Fruit fly (Drosophila melanogaster): Measurements from ENCODE around the gene CG9922.

CG9922 gene

dm6 chr3R:14051391-14051852, 15.2 kb upstream of the CG9922 start (continued):
- no peak for TF ChIP-seq CG4360 (GFP tag; IDR thresholded peaks at IDR 0.05)
- TF ChIP-seq insv (GFP tag; optimal IDR thresholded peaks at IDR 0.05) = no peak
- peak; percentile 6; the same call in 1 of the 2 replicates for TF ChIP-seq Rfx (GFP tag; IDR thresholded peaks at IDR 0.05)
- TF ChIP-seq B-H1 (GFP tag; IDR thresholded peaks at IDR 0.05) = no peak
- TF ChIP-seq Pdp1 (GFP tag; optimal IDR thresholded peaks at IDR 0.05) = peak in 1 of 2 experiments; percentile 69
- peak; percentile 39 for TF ChIP-seq gro (GFP tag; optimal IDR thresholded peaks at IDR 0.05)
- TF ChIP-seq CG5180 (GFP tag; optimal IDR thresholded peaks at IDR 0.05) = no peak
- no peak for TF ChIP-seq ttk (GFP tag; IDR thresholded peaks at IDR 0.05)
- no peak for TF ChIP-seq run (tag; optimal IDR thresholded peaks at IDR 0.05)
- peak; percentile 5; the same call in 1 of the 2 replicates for TF ChIP-seq Adf1 (GFP tag; IDR thresholded peaks at IDR 0.05)
- TF ChIP-seq CG34376 (GFP tag; optimal IDR thresholded peaks at IDR 0.05) = peak; percentile 49
- no peak for TF ChIP-seq fd96Cb (tag; optimal IDR thresholded peaks at IDR 0.05)
- TF ChIP-seq az2 (GFP tag; optimal IDR thresholded peaks at IDR 0.05) = no peak
- no peak for TF ChIP-seq da (GFP tag; optimal IDR thresholded peaks at IDR 0.05)
- no peak for TF ChIP-seq H15 (GFP tag; IDR thresholded peaks at IDR 0.05)
- TF ChIP-seq slbo (GFP tag; IDR thresholded peaks at IDR 0.05) = no peak
- TF ChIP-seq CG7839 (tag; optimal IDR thresholded peaks at IDR 0.05) = no peak
- no peak for TF ChIP-seq gem (tag; optimal IDR thresholded peaks at IDR 0.05)
- no peak for TF ChIP-seq hbn (GFP tag; IDR thresholded peaks at IDR 0.05; ENCODE audit: partially characterized antibody)
- no peak for TF ChIP-seq CG33213 (GFP tag; optimal IDR thresholded peaks at IDR 0.05)
- no peak for TF ChIP-seq CG3407 (GFP tag; optimal IDR thresholded peaks at IDR 0.05)
- TF ChIP-seq CG11504 (tag; optimal IDR thresholded peaks at IDR 0.05) = no peak
- no peak for TF ChIP-seq CG9215 (GFP tag; IDR thresholded peaks at IDR 0.05)
- TF ChIP-seq Nf-YC (tag; optimal IDR thresholded peaks at IDR 0.05) = no peak
- TF ChIP-seq cwo (GFP tag; optimal IDR thresholded peaks at IDR 0.05) = peak; percentile 51
- peak; percentile 99 for TF ChIP-seq CG13624 (GFP tag; optimal IDR thresholded peaks at IDR 0.05)
- no peak for TF ChIP-seq ssp (GFP tag; IDR thresholded peaks at IDR 0.05)
- no peak for TF ChIP-seq CG17186 (GFP tag; optimal IDR thresholded peaks at IDR 0.05)
- TF ChIP-seq abd-A (tag; optimal IDR thresholded peaks at IDR 0.05) = peak; percentile 89
- TF ChIP-seq danr (GFP tag; IDR thresholded peaks at IDR 0.05) = no peak
- TF ChIP-seq caup (GFP tag; optimal IDR thresholded peaks at IDR 0.05; ENCODE audit: severe bottlenecking) = no peak
- no peak for TF ChIP-seq CG15479 (GFP tag; optimal IDR thresholded peaks at IDR 0.05)
- peak; percentile 44 to 85 for TF ChIP-seq Trl (optimal IDR thresholded peaks at IDR 0.05)
- TF ChIP-seq Trl (GFP tag; optimal IDR thresholded peaks at IDR 0.05) = no peak
- no peak for TF ChIP-seq CG12104 (GFP tag; optimal IDR thresholded peaks at IDR 0.05)
- no peak for TF ChIP-seq Sry-δ (GFP tag; optimal IDR thresholded peaks at IDR 0.05)
- TF ChIP-seq mld (GFP tag; IDR thresholded peaks at IDR 0.05; ENCODE audit: partially characterized antibody) = no peak
- no peak for TF ChIP-seq Rx (GFP tag; IDR thresholded peaks at IDR 0.05)
- no peak for TF ChIP-seq dmrt11E (tag; optimal IDR thresholded peaks at IDR 0.05)
- no peak for TF ChIP-seq CG43689 (GFP tag; IDR thresholded peaks at IDR 0.05)
- TF ChIP-seq ac (GFP tag; optimal IDR thresholded peaks at IDR 0.05) = no peak
- peak; percentile 47 for TF ChIP-seq CG7987 (GFP tag; optimal IDR thresholded peaks at IDR 0.05)
- TF ChIP-seq yki (optimal IDR thresholded peaks at IDR 0.05) = no peak
- no peak for TF ChIP-seq toy (GFP tag; IDR thresholded peaks at IDR 0.05)
- TF ChIP-seq cg (GFP tag; optimal IDR thresholded peaks at IDR 0.05) = peak; percentile 92
- no peak for TF ChIP-seq CG8944 (GFP tag; optimal IDR thresholded peaks at IDR 0.05)
- TF ChIP-seq CG11696 (GFP tag; IDR thresholded peaks at IDR 0.05) = no peak
- TF ChIP-seq ham (GFP tag; IDR thresholded peaks at IDR 0.05) = no peak
- TF ChIP-seq gce (GFP tag; IDR thresholded peaks at IDR 0.05) = no peak
- TF ChIP-seq Stat92E (GFP tag; optimal IDR thresholded peaks at IDR 0.05) = no peak
- no peak for TF ChIP-seq tna (GFP tag; IDR thresholded peaks at IDR 0.05; ENCODE audit: partially characterized antibody)
- no peak for TF ChIP-seq CG12942 (GFP tag; optimal IDR thresholded peaks at IDR 0.05)
